Fruit fly (Drosophila melanogaster): ENCODE measurements around the gene CG46514.
"Not testable (repeated sequence)": the region's sequence is repeated elsewhere in the genome, so short reads cannot be mapped to it uniquely, and the experiment has no call there.

dm6 chrX:22217079-22217478 is 20.1 kb downstream of the CG46514 start, which contains the start of gene CG46517:
- TF ChIP-seq psq (optimal IDR thresholded peaks at IDR 0.05); CG8478 (optimal IDR thresholded peaks at IDR 0.05); usp (GFP tag; optimal IDR thresholded peaks at IDR 0.05); pan (optimal IDR thresholded peaks at IDR 0.05); Dll (optimal IDR thresholded peaks at IDR 0.05); EcR (GFP tag; optimal IDR thresholded peaks at IDR 0.05): not testable (repeated sequence)

Measured in whole organism.